Fruit fly (Drosophila melanogaster) whole organism, wandering third instar larva: Measurements from ENCODE around the gene CG43339.

Source experiments
- Abd-B ChIP-seq: fragments of >200 bp; optimal IDR thresholded peaks from 2 replicates; lab custom pipeline; 2017; ENCODE audit warnings: missing biosample characterization, missing genetic modification characterization
- CG32264 ChIP-seq: fragments of 200-800 bp; sonication (Bioruptor generic); optimal IDR thresholded peaks from 2 replicates; lab custom pipeline; 2016; ENCODE audit warnings: missing biosample characterization, missing genetic modification characterization
- CG9705 ChIP-seq: fragments of 200-800 bp; sonication (Bioruptor generic); optimal IDR thresholded peaks from 2 replicates; lab custom pipeline; 2018; ENCODE audit warnings: missing biosample characterization, mild to moderate bottlenecking, missing genetic modification characterization
- CrebA ChIP-seq: fragments of 200-800 bp; sonication (Bioruptor generic); optimal IDR thresholded peaks from 2 replicates; lab custom pipeline; 2016; ENCODE audit warnings: missing biosample characterization, mild to moderate bottlenecking, missing genetic modification characterization, borderline replicate concordance
- Dfd ChIP-seq: fragments of >200 bp; optimal IDR thresholded peaks from 2 replicates; lab custom pipeline; 2017; ENCODE audit warnings: missing biosample characterization, missing genetic modification characterization
- Dif ChIP-seq: fragments of 200-275, 200-300 bp; sonication (Bioruptor generic); optimal IDR thresholded peaks from 2 replicates; lab custom pipeline; 2018; ENCODE audit warnings: missing biosample characterization, missing genetic modification characterization; ENCODE audit not compliant: partially characterized antibody
- GATAd ChIP-seq: sonication (Bioruptor generic); optimal IDR thresholded peaks from 2 replicates; lab custom pipeline; 2016; ENCODE audit warnings: missing biosample characterization, missing genetic modification characterization
- HLH106 ChIP-seq: fragments of 200-800 bp; optimal IDR thresholded peaks from 3 replicates; lab custom pipeline; 2019; ENCODE audit warnings: missing biosample characterization, mild to moderate bottlenecking, missing genetic modification characterization, moderate library complexity
- Hnf4 ChIP-seq: fragments of 200-800 bp; sonication (Bioruptor generic); optimal IDR thresholded peaks from 2 replicates; lab custom pipeline; 2016; ENCODE audit warnings: missing biosample characterization, mild to moderate bottlenecking, missing genetic modification characterization
- Hr78 ChIP-seq: fragments of >200 bp; optimal IDR thresholded peaks from 2 replicates; lab custom pipeline; 2017; ENCODE audit warnings: missing biosample characterization, missing genetic modification characterization
- Hr83 ChIP-seq: fragments of 200-300 bp; sonication (Bioruptor generic); optimal IDR thresholded peaks from 2 replicates; lab custom pipeline; 2016; ENCODE audit warnings: missing biosample characterization, mild to moderate bottlenecking, missing genetic modification characterization, moderate library complexity; ENCODE audit not compliant: poor library complexity, severe bottlenecking
- Jra ChIP-seq: sonication (Bioruptor generic); optimal IDR thresholded peaks from 2 replicates; lab custom pipeline; 2016; ENCODE audit warnings: missing biosample characterization, missing genetic modification characterization
- Mio ChIP-seq: sonication (Bioruptor generic); optimal IDR thresholded peaks from 2 replicates; lab custom pipeline; 2016; ENCODE audit warnings: missing biosample characterization, missing genetic modification characterization
- Myc ChIP-seq: fragments of >200 bp; optimal IDR thresholded peaks from 2 replicates; lab custom pipeline; 2017
- N ChIP-seq: fragments of >200 bp; optimal IDR thresholded peaks from 2 replicates; lab custom pipeline; 2018; ENCODE audit warnings: missing biosample characterization, missing external identifiers, missing genetic modification characterization
- OdsH ChIP-seq: fragments of 200-800 bp; sonication (Bioruptor generic); optimal IDR thresholded peaks from 2 replicates; lab custom pipeline; 2016; ENCODE audit warnings: missing biosample characterization, mild to moderate bottlenecking, missing genetic modification characterization
- Rel ChIP-seq, 2 experiments: fragments of 200-800 bp; sonication (Bioruptor generic) in 1 of 2; optimal IDR thresholded peaks; 2 replicates in 1 of 2; 3 replicates in 1 of 2; lab custom pipeline; 2016 to 2019; ENCODE audit warnings: mild to moderate bottlenecking in 2 of 2, missing biosample characterization in 2 of 2, missing genetic modification characterization in 2 of 2, moderate library complexity in 1 of 2
- Sp1 ChIP-seq: fragments of 200-800 bp; sonication (Bioruptor generic); optimal IDR thresholded peaks from 3 replicates; lab custom pipeline; 2019; ENCODE audit warnings: missing biosample characterization, mild to moderate bottlenecking, missing genetic modification characterization, moderate library complexity
- Vsx2 ChIP-seq: fragments of 200-300, 225-300 bp; sonication (Bioruptor generic); optimal IDR thresholded peaks from 2 replicates; lab custom pipeline; 2018; ENCODE audit warnings: missing biosample characterization, missing genetic modification characterization; ENCODE audit not compliant: partially characterized antibody
- br ChIP-seq: fragments of 200-800 bp; sonication (Bioruptor generic); optimal IDR thresholded peaks from 2 replicates; lab custom pipeline; 2016; ENCODE audit warnings: missing biosample characterization, missing genetic modification characterization
- brk ChIP-seq: fragments of 200-800 bp; sonication (Bioruptor generic); optimal IDR thresholded peaks from 2 replicates; lab custom pipeline; 2016; ENCODE audit warnings: missing biosample characterization, mild to moderate bottlenecking, missing genetic modification characterization
- dl ChIP-seq, 2 experiments: fragments of 175-275, 200-275 bp in 1 of 2; fragments of 200-275 bp in 1 of 2; sonication (Bioruptor generic); optimal IDR thresholded peaks; lab custom pipeline; 2018; ENCODE audit warnings: mild to moderate bottlenecking in 2 of 2, missing biosample characterization in 2 of 2, missing genetic modification characterization in 2 of 2, moderate library complexity in 2 of 2; ENCODE audit not compliant: partially characterized antibody in 2 of 2, insufficient read depth in 1 of 2
- dmrt93B ChIP-seq: fragments of 200-800 bp; sonication (Bioruptor generic); optimal IDR thresholded peaks from 2 replicates; lab custom pipeline; 2018; ENCODE audit warnings: missing biosample characterization, mild to moderate bottlenecking, missing genetic modification characterization
- dsf ChIP-seq: sonication (Bioruptor generic); optimal IDR thresholded peaks from 2 replicates; lab custom pipeline; 2016; ENCODE audit warnings: missing biosample characterization, missing genetic modification characterization, borderline replicate concordance
- ey ChIP-seq: fragments of 200-800 bp; sonication (Bioruptor generic); optimal IDR thresholded peaks from 2 replicates; lab custom pipeline; 2016; ENCODE audit warnings: missing biosample characterization, missing genetic modification characterization
- foxo ChIP-seq, 2 experiments: fragments of 200-800 bp; sonication (Bioruptor generic); optimal IDR thresholded peaks; 2 replicates in 1 of 2; 3 replicates in 1 of 2; lab custom pipeline; 2016 to 2017; ENCODE audit warnings: missing biosample characterization in 2 of 2, missing genetic modification characterization in 2 of 2
- fru ChIP-seq: fragments of 200-800 bp; sonication (Bioruptor generic); optimal IDR thresholded peaks from 3 replicates; lab custom pipeline; 2016; ENCODE audit warnings: missing biosample characterization, mild to moderate bottlenecking, missing genetic modification characterization
- h ChIP-seq: fragments of 200-800 bp; sonication (Bioruptor generic); optimal IDR thresholded peaks from 3 replicates; lab custom pipeline; 2016; ENCODE audit warnings: missing biosample characterization, mild to moderate bottlenecking, missing genetic modification characterization
- jim ChIP-seq: fragments of 175-275, 200-325 bp; sonication (Bioruptor generic); optimal IDR thresholded peaks from 2 replicates; lab custom pipeline; 2016; ENCODE audit warnings: missing biosample characterization, mild to moderate bottlenecking, missing genetic modification characterization
- lola ChIP-seq: fragments of >200 bp; optimal IDR thresholded peaks from 2 replicates; lab custom pipeline; 2017; ENCODE audit warnings: missing biosample characterization, missing genetic modification characterization
- pan ChIP-seq: fragments of >200 bp; optimal IDR thresholded peaks from 2 replicates; lab custom pipeline; 2017
- psq ChIP-seq: fragments of 200-800 bp; sonication (Bioruptor generic); optimal IDR thresholded peaks from 3 replicates; lab custom pipeline; 2017; ENCODE audit warnings: missing biosample characterization, mild to moderate bottlenecking, missing genetic modification characterization, moderate library complexity
- rgr ChIP-seq: fragments of 200-800 bp; sonication (Bioruptor generic); optimal IDR thresholded peaks from 3 replicates; lab custom pipeline; 2016; ENCODE audit warnings: missing biosample characterization, mild to moderate bottlenecking, missing genetic modification characterization
- sage ChIP-seq: fragments of 200-800 bp; sonication (Bioruptor generic); optimal IDR thresholded peaks from 2 replicates; lab custom pipeline; 2016; ENCODE audit warnings: missing biosample characterization, mild to moderate bottlenecking, missing genetic modification characterization
- sv ChIP-seq: fragments of 200-800 bp; sonication (Bioruptor generic); optimal IDR thresholded peaks from 3 replicates; lab custom pipeline; 2016; ENCODE audit warnings: missing biosample characterization, missing genetic modification characterization
- tai ChIP-seq: sonication (Bioruptor generic); optimal IDR thresholded peaks from 2 replicates; lab custom pipeline; 2016; ENCODE audit warnings: missing biosample characterization, missing genetic modification characterization
- usp ChIP-seq: fragments of >200 bp; optimal IDR thresholded peaks from 2 replicates; lab custom pipeline; 2017; ENCODE audit warnings: missing biosample characterization, missing genetic modification characterization
- woc ChIP-seq: sonication (Bioruptor generic); optimal IDR thresholded peaks from 2 replicates; lab custom pipeline; 2016; ENCODE audit warnings: missing biosample characterization, mild to moderate bottlenecking, missing genetic modification characterization

Gene CG43339

dm6 chr2L:18687827-18688226 lies 14.7 kb upstream of the CG43339 start:
- no peak for TF ChIP-seq N (GFP tag; lab: Kevin White, UChicago)
- TF ChIP-seq woc, result no peak

- TF ChIP-seq Rel (GFP tag; optimal IDR thresholded peaks at IDR 0.05; lab: Kevin White, UChicago) (no peak), Rel (tag; optimal IDR thresholded peaks at IDR 0.05; lab: Kevin White, UChicago) (peak; percentile 7), CG9705 (GFP tag; lab: Kevin White, UChicago) (no peak), Myc (lab: Kevin White, UChicago) (peak; percentile 14)
These were observed 8.8 kb upstream of the CG43339 start, which contains the start of gene tos for dm6 chr2L:18681903-18682302. Gene tos, minus strand, starts transcription at chr2L:18682075.

DNA sequence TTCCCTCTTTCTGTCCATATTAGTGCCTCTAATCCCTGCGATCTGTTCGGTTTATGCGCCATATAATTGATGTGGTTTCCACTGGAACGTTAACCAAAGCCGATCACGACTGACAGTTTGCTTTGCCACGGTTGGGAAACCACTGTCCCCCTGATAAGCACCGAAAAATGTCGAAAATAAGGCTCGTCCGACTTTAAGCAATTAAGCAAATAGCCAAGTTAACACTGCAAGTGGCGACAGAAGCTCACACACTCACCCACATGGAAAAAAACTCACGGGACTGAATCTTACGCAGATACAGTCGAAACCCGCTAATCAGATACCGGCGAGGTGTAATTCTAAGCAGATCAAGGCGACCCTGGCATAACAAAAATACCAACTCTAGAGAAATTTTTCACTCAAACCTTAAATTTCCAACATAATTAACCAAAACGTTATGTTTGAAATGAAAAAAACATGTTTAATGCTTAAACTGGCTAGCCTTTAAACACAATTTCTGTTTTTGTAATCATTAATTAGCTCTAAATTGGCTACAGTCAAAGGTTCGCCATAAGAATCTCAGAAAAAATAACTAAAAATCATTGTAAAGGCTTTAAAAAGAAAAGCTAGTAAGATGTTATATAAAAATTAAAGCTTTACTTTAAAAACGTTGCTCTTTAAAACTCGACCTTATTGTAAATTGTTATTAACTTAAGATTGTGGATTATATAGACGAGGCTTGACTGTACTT lies 5.0 kb upstream of the CG43339 start:
- TF ChIP-seq sage (GFP tag; lab: Kevin White, UChicago) (no peak), OdsH (GFP tag; lab: Kevin White, UChicago) (peak; percentile 62), GATAd (GFP tag; lab: Kevin White, UChicago) (no peak), Hnf4 (GFP tag; lab: Kevin White, UChicago) (peak; percentile 52), CG32264 (GFP tag; lab: Kevin White, UChicago) (no peak), rgr (GFP tag; lab: Kevin White, UChicago) (peak; percentile 68), ey (GFP tag; lab: Kevin White, UChicago) (peak; percentile 64), usp (GFP tag; lab: Kevin White, UChicago) (no peak), psq (GFP tag; lab: Kevin White, UChicago) (peak; percentile 61), CrebA (no peak), dmrt93B (GFP tag; lab: Kevin White, UChicago) (peak; percentile 65), HLH106 (peak; percentile 77), Sp1 (GFP tag; lab: Kevin White, UChicago) (peak; percentile 70), foxo (GFP tag; optimal IDR thresholded peaks at IDR 0.05; lab: Kevin White, UChicago) (peak in 1 of 2 experiments; percentile 54), dl (GFP tag; optimal IDR thresholded peaks at IDR 0.05; lab: Kevin White, UChicago; ENCODE audit: insufficient read depth in 1 of 2, partially characterized antibody in 2 of 2) (no peak), Hr78 (GFP tag; lab: Kevin White, UChicago) (no peak), Abd-B (no peak), fru (peak; percentile 56), h (GFP tag; lab: Kevin White, UChicago) (no peak), lola (GFP tag; lab: Kevin White, UChicago) (no peak), jim (GFP tag; lab: Kevin White, UChicago) (no peak), woc (peak; percentile 77), tai (GFP tag; lab: Kevin White, UChicago) (no peak), Myc (lab: Kevin White, UChicago) (no peak), pan (no peak), brk (GFP tag; lab: Kevin White, UChicago) (no peak), Dfd (GFP tag; lab: Kevin White, UChicago) (no peak), Mio (GFP tag; lab: Kevin White, UChicago) (no peak), CG9705 (GFP tag; lab: Kevin White, UChicago) (peak; percentile 44), sv (GFP tag; lab: Kevin White, UChicago) (peak; percentile 18), Jra (peak; percentile 26), Dif (GFP tag; lab: Kevin White, UChicago) (no peak), Hr83 (GFP tag; lab: Kevin White, UChicago) (peak; percentile 67), Vsx2 (peak; percentile 23), br (GFP tag; lab: Kevin White, UChicago) (peak; percentile 55), dsf (GFP tag; lab: Kevin White, UChicago) (no peak), N (GFP tag; lab: Kevin White, UChicago) (no peak), Rel (GFP tag; optimal IDR thresholded peaks at IDR 0.05; lab: Kevin White, UChicago) (no peak), Rel (tag; optimal IDR thresholded peaks at IDR 0.05; lab: Kevin White, UChicago) (peak; percentile 51)
